Worm (Caenorhabditis elegans) whole organism, L2 larva: ENCODE measurements around the gene arrd-17.

Source experiments
- ama-1 ChIP-seq: fragments of 150-350 bp; optimal IDR thresholded peaks from 2 replicates; lab custom pipeline; 2018; ENCODE audit warnings: inconsistent platforms
- ceh-16 ChIP-seq: fragments of 150-350 bp; optimal IDR thresholded peaks from 2 replicates; lab custom pipeline; 2014; ENCODE audit warnings: missing biosample characterization, missing genetic modification characterization
- ceh-82 ChIP-seq: fragments of 150-350 bp; optimal IDR thresholded peaks from 2 replicates; lab custom pipeline; 2014; ENCODE audit warnings: missing biosample characterization, missing genetic modification characterization
- egl-27 ChIP-seq: sonication (generic microtip); optimal IDR thresholded peaks from 3 replicates; lab custom pipeline; 2017; ENCODE audit warnings: missing biosample characterization, missing genetic modification reagents, missing genetic modification characterization
- lin-11 ChIP-seq: fragments of 150-350 bp; sonication (generic microtip); optimal IDR thresholded peaks from 2 replicates; lab custom pipeline; 2014; ENCODE audit warnings: missing biosample characterization, missing genetic modification characterization, inconsistent platforms, mixed read lengths
- lin-39 ChIP-seq: fragments of 150-350 bp; optimal IDR thresholded peaks from 2 replicates; lab custom pipeline; 2014; ENCODE audit warnings: missing biosample characterization, missing genetic modification reagents, missing genetic modification characterization
- lsy-2 ChIP-seq, 2 experiments: fragments of 150-350 bp in 1 of 2; sonication (generic microtip) in 1 of 2; optimal IDR thresholded peaks; 2 replicates each; lab custom pipeline; 2014 to 2017; ENCODE audit warnings: missing biosample characterization in 2 of 2, missing genetic modification characterization in 2 of 2
- mab-5 ChIP-seq: fragments of 150-350 bp; optimal IDR thresholded peaks from 2 replicates; lab custom pipeline; 2014; ENCODE audit warnings: missing biosample characterization, missing genetic modification characterization
- nhr-11 ChIP-seq: fragments of 150-350 bp; optimal IDR thresholded peaks from 2 replicates; lab custom pipeline; 2014; ENCODE audit warnings: missing biosample characterization, missing genetic modification characterization
- nhr-12 ChIP-seq: fragments of 150-350 bp; optimal IDR thresholded peaks from 2 replicates; lab custom pipeline; 2014; ENCODE audit warnings: missing biosample characterization, missing genetic modification characterization
- nhr-23 ChIP-seq: fragments of 150-350 bp; optimal IDR thresholded peaks from 2 replicates; lab custom pipeline; 2014; ENCODE audit warnings: missing biosample characterization, missing genetic modification reagents, missing genetic modification characterization
- nhr-77 ChIP-seq: fragments of 150-350 bp; optimal IDR thresholded peaks from 2 replicates; lab custom pipeline; 2014; ENCODE audit warnings: missing biosample characterization, missing genetic modification characterization
- unc-62 ChIP-seq: fragments of 150-350 bp; optimal IDR thresholded peaks from 2 replicates; lab custom pipeline; 2014; ENCODE audit warnings: missing biosample characterization, missing genetic modification reagents, missing genetic modification characterization

DNA sequence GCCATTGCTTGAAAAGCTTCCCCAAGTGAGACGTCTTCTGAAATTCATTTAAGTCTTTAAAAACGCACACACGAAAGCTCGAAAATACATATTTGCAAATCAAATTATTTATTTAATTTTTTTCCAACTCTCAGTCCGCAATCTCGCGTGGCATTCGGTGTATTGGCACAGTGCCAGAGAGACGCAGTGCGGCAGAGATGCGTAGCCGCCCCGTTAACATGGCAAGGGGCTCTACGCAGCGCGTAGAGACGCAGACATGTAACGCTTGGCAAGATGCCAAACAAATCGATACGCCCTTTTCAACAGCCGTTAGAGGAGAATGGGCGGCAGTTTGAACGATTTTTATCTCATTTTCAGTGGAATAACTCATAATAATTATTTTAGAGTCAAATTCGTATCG, 12.9 kb upstream of the arrd-17 start, which contains the start of the genes drr-2 and set-16:
- TF ChIP-seq nhr-23 (tag; lab: Kevin White, UChicago) (no peak), egl-27 (tag; lab: Kevin White, UChicago) (peak; percentile 98), nhr-77 (tag; lab: Kevin White, UChicago) (peak; percentile 93), ama-1 (lab: Kevin White, UChicago) (peak; percentile 68), nhr-11 (tag; lab: Kevin White, UChicago) (peak; percentile 28), ceh-16 (tag; lab: Kevin White, UChicago) (peak; percentile 97), lsy-2 (tag; optimal IDR thresholded peaks at IDR 0.05; lab: Kevin White, UChicago) (peak; percentile 96 to 98), mab-5 (tag; lab: Kevin White, UChicago) (peak; percentile 98), lin-11 (tag; lab: Kevin White, UChicago) (peak; percentile 99), unc-62 (GFP tag; lab: Kevin White, UChicago) (peak; percentile 88), nhr-12 (tag; lab: Kevin White, UChicago) (peak; percentile 61), ceh-82 (tag; lab: Kevin White, UChicago) (peak; percentile 93), lin-39 (peak; percentile 39)
